Fruit fly (Drosophila melanogaster): Measurements from ENCODE around the gene CG33159.

CG33159 gene

dm6 chr3L:3249997-3250774 lies 45.9 kb upstream of the CG33159 start (continued):
- peak; percentile 94 for TF ChIP-seq CG15601 (tag; optimal IDR thresholded peaks at IDR 0.05)
- TF ChIP-seq dmrt11E (tag; optimal IDR thresholded peaks at IDR 0.05), result peak; percentile 93
- peak; percentile 66 for TF ChIP-seq CG10959 (GFP tag; IDR thresholded peaks at IDR 0.05)
- TF ChIP-seq inv (GFP tag; IDR thresholded peaks at IDR 0.05; ENCODE audit: partially characterized antibody), result no peak
- peak; percentile 95 for TF ChIP-seq CG4820 (GFP tag; optimal IDR thresholded peaks at IDR 0.05)

DNA sequence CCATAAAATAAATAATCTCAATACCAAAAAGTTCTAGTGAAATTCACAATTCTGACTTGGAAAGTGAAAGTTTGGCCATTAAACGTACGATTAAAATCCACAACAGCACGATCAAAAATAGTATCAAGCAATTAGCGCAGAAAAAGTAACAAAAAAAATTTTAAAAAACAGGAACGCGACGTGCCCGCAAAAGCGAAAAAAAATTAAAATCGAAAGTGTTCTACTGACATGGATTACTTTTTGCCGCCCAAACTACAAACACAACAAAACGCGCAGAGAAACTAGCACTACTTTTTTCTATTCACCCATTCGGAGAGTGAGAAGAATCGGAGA lies 45.4 kb upstream of the CG33159 start:
- TF ChIP-seq CG9797 (GFP tag; optimal IDR thresholded peaks at IDR 0.05), result no peak
- TF ChIP-seq Blimp-1 (GFP tag; optimal IDR thresholded peaks at IDR 0.05), result peak; percentile 96

DNA sequence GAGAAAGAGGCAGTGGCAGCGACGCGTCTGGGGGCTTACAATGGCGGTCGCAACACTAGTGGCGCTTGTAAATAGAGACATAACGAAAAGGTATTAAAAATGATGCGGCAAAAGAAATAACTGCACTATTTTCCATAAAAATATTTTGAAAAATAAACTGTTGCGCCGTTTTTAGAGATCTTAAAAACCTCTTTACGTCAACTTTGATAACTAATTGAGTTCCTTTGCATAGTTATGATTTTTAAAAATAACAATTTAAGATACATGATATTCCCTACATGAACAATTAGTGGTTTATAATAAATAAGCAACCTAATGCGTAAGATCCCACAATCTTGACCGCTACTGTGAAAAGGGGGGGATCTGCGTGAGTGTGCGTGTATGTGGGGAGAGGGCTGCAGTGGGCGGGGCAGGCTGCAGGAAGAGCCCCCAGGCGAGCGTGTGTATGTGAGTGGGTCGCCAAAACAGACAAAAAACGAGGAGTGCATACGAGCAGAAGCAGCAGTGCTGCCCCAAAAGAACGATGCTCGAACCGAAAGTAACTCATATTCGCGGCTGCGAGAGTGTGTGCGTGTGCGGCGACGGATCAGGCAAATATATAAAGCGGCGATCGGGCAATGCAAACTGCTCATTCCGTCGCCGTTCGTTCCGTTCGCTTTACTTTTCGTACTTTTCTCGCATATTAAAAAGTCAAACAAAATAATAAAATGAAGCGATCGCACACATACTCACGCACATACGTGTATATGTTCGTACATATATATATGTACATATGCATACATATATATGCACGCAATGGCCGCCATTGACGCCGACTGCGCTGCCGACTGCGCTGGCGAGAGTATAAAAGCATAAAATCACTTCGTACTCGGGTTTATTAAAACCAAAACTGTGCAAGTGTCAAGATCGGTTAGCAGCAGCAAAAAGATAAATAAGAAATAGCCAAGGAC lies 44.7 kb upstream of the CG33159 start:
- TF ChIP-seq MBD-R2 (GFP tag; IDR thresholded peaks at IDR 0.05) (no peak), CG15601 (tag; optimal IDR thresholded peaks at IDR 0.05) (peak; percentile 31), CG14441 (GFP tag; IDR thresholded peaks at IDR 0.05) (no peak), slou (GFP tag; optimal IDR thresholded peaks at IDR 0.05) (no peak), CG4424 (GFP tag; optimal IDR thresholded peaks at IDR 0.05) (peak; percentile 36), dm (GFP tag; optimal IDR thresholded peaks at IDR 0.05) (no peak), Drgx (GFP tag; IDR thresholded peaks at IDR 0.05) (peak; percentile 79), Bdp1 (GFP tag; optimal IDR thresholded peaks at IDR 0.05) (no peak), schlank (tag; optimal IDR thresholded peaks at IDR 0.05) (no peak), trem (tag; optimal IDR thresholded peaks at IDR 0.05) (no peak), CG12391 (tag; optimal IDR thresholded peaks at IDR 0.05) (peak; percentile 44), PHDP (tag; optimal IDR thresholded peaks at IDR 0.05) (peak; percentile 35), inv (GFP tag; IDR thresholded peaks at IDR 0.05; ENCODE audit: partially characterized antibody) (no peak), Chrac-16 (GFP tag; optimal IDR thresholded peaks at IDR 0.05) (peak; percentile 19), CG7745 (tag; optimal IDR thresholded peaks at IDR 0.05) (no peak), CG1233 (GFP tag; optimal IDR thresholded peaks at IDR 0.05) (peak; percentile 28), grn (GFP tag; optimal IDR thresholded peaks at IDR 0.05) (no peak), oc (tag; optimal IDR thresholded peaks at IDR 0.05) (peak; percentile 29), fu2 (GFP tag; optimal IDR thresholded peaks at IDR 0.05) (no peak), ash1 (GFP tag; optimal IDR thresholded peaks at IDR 0.05) (no peak), z (GFP tag; IDR thresholded peaks at IDR 0.05) (no peak), CG17359 (tag; optimal IDR thresholded peaks at IDR 0.05) (peak; percentile 34), CG1602 (GFP tag; optimal IDR thresholded peaks at IDR 0.05) (peak; percentile 34), CG11504 (tag; optimal IDR thresholded peaks at IDR 0.05) (peak; percentile 70), Hmx (GFP tag; optimal IDR thresholded peaks at IDR 0.05) (peak; percentile 2), sens (GFP tag) (no peak), Mad (GFP tag; optimal IDR thresholded peaks at IDR 0.05) (no peak), Asciz (GFP tag; optimal IDR thresholded peaks at IDR 0.05) (peak; percentile 64), dysf (GFP tag; IDR thresholded peaks at IDR 0.05) (peak; percentile 46; the same call in 1 of the 3 replicates), CG2199 (GFP tag; IDR thresholded peaks at IDR 0.05) (no peak), CG30403 (GFP tag; optimal IDR thresholded peaks at IDR 0.05) (peak; percentile 56), HmgD (GFP tag; optimal IDR thresholded peaks at IDR 0.05) (no peak), CG2889 (GFP tag; IDR thresholded peaks at IDR 0.05) (no peak), Myb (GFP tag; optimal IDR thresholded peaks at IDR 0.05) (no peak), CG6254 (GFP tag; optimal IDR thresholded peaks at IDR 0.05) (peak; percentile 34), az2 (GFP tag; optimal IDR thresholded peaks at IDR 0.05) (peak; percentile 56), CG7839 (tag; optimal IDR thresholded peaks at IDR 0.05) (peak; percentile 53), CG8281 (tag; optimal IDR thresholded peaks at IDR 0.05) (no peak), CG8944 (GFP tag; optimal IDR thresholded peaks at IDR 0.05) (peak; percentile 40)
